Worm (Caenorhabditis elegans) whole organism, young adult: ENCODE data around the gene C54E10.10.

Experiments used
- B0336.3 ChIP-seq: fragments of 200-800 bp; sonication (Bioruptor generic); IDR thresholded peaks from 2 replicates; pipeline ENCODE4 v1.3.6; 2022; ENCODE audit warnings: missing genetic modification characterization, missing compliant biosample characterization
- F49E8.2 ChIP-seq: sonication (generic microtip); optimal IDR thresholded peaks from 3 replicates; lab custom pipeline; 2017; ENCODE audit warnings: missing genetic modification characterization, mild to moderate bottlenecking, missing compliant biosample characterization, antibody characterized with exemption, moderate library complexity; ENCODE audit not compliant: insufficient read depth
- F57A8.1 ChIP-seq: fragments of 200-800 bp; sonication (Bioruptor generic); optimal IDR thresholded peaks from 2 replicates; lab custom pipeline; 2018; ENCODE audit warnings: mild to moderate bottlenecking, missing genetic modification characterization, moderate library complexity, missing compliant biosample characterization
- Y53F4B.3 ChIP-seq: fragments of 200-800 bp; sonication (Bioruptor generic); IDR thresholded peaks from 2 replicates; pipeline ENCODE4 v1.3.6; 2022; ENCODE audit warnings: missing genetic modification reagents, missing genetic modification characterization, missing compliant biosample characterization
- Y53G8AR.9 ChIP-seq: fragments of 200-800 bp; sonication (Bioruptor generic); conservative IDR thresholded peaks from 2 replicates; pipeline ENCODE4 v1.3.6; 2022; ENCODE audit warnings: missing genetic modification reagents, missing genetic modification characterization, missing compliant biosample characterization
- Y79H2A.3 ChIP-seq: fragments of 200-800 bp; sonication (Bioruptor generic); conservative IDR thresholded peaks from 2 replicates; pipeline ENCODE4 v1.3.6; 2022; ENCODE audit warnings: missing genetic modification reagents, missing genetic modification characterization, missing compliant biosample characterization
- ZK185.1 ChIP-seq: sonication (generic microtip); optimal IDR thresholded peaks from 2 replicates; lab custom pipeline; 2016; ENCODE audit warnings: mild to moderate bottlenecking, missing genetic modification characterization, missing compliant biosample characterization; ENCODE audit not compliant: poor library complexity, severe bottlenecking
- ama-1 ChIP-seq, 3 experiments: fragments of 150-350 bp in 1 of 3; sonication (generic microtip) in 2 of 3; optimal IDR thresholded peaks; 2 replicates each; lab custom pipeline; 2014 to 2018; ENCODE audit warnings: missing biosample characterization in 2 of 3, missing genetic modification characterization in 2 of 3, missing genetic modification reagents in 2 of 3
- bed-2 ChIP-seq: fragments of 200-800 bp; sonication (Bioruptor generic); IDR thresholded peaks from 2 replicates; pipeline ENCODE4 v1.3.6; 2022; ENCODE audit warnings: missing genetic modification reagents, missing genetic modification characterization, missing compliant biosample characterization
- egl-18 ChIP-seq: fragments of 200-800 bp; sonication (Bioruptor generic); IDR thresholded peaks from 2 replicates; pipeline ENCODE4 v1.3.6; 2022; ENCODE audit warnings: missing genetic modification reagents, missing genetic modification characterization, missing compliant biosample characterization
- him-1 ChIP-seq: sonication (generic microtip); optimal IDR thresholded peaks from 2 replicates; lab custom pipeline; 2016; ENCODE audit warnings: missing genotype, missing genetic modification reagents, missing genetic modification characterization, missing compliant biosample characterization
- lag-1 ChIP-seq: fragments of 200-800 bp; sonication (Bioruptor generic); IDR thresholded peaks from 2 replicates; pipeline ENCODE4 v1.3.6; 2022; ENCODE audit warnings: missing genetic modification reagents, missing genetic modification characterization, missing compliant biosample characterization
- madf-10 ChIP-seq: sonication (generic microtip); optimal IDR thresholded peaks from 2 replicates; lab custom pipeline; 2016; ENCODE audit warnings: mild to moderate bottlenecking, missing genetic modification characterization, missing compliant biosample characterization
- nhr-90 ChIP-seq: sonication (generic microtip); optimal IDR thresholded peaks from 2 replicates; lab custom pipeline; 2016; ENCODE audit warnings: missing genotype, mild to moderate bottlenecking, missing genetic modification characterization, missing compliant biosample characterization

DNA sequence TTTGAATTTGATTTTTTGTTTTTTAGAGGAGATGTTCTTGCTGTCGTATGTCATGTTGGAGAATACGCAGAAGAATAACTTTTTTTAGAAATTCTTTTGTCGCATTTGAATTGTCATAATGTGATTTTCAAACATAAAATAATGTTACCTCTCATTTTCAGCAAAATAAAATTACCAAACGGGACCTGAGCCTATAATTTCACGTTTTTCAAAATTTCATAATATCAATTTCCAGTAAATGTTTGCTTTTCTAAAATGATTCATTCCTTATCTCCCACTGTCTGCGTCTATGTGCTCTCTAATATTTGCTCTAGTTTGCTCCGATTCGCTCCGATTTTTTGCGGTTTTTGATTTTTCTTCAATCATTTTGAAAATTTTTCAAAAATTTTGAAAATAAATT, 12.5 kb downstream of the C54E10.10 start, which contains the start of gene nhr-231:
- TF ChIP-seq ama-1 (optimal IDR thresholded peaks at IDR 0.05; lab: Kevin White, UChicago) (no peak), ama-1 (GFP tag; optimal IDR thresholded peaks at IDR 0.05; lab: Kevin White, UChicago) (no peak), lag-1 (no peak), bed-2 (no peak), F49E8.2 (tag; lab: Kevin White, UChicago) (no peak), madf-10 (tag; lab: Kevin White, UChicago) (no peak), B0336.3 (GFP tag; lab: Robert Waterston, UW) (no peak), Y79H2A.3 (GFP tag; lab: Robert Waterston, UW) (no peak), Y53F4B.3 (GFP tag; lab: Robert Waterston, UW) (no peak), egl-18 (GFP tag; lab: Robert Waterston, UW) (no peak), ZK185.1 (tag; lab: Kevin White, UChicago) (no peak), nhr-90 (tag; lab: Kevin White, UChicago) (no peak), him-1 (tag; lab: Kevin White, UChicago) (no peak), Y53G8AR.9 (no peak), F57A8.1 (GFP tag; lab: Kevin White, UChicago) (no peak)
